Worm (Caenorhabditis elegans) whole organism, late embryonic: ENCODE results near the gene C47A4.5.

Experiments
- C38D4.7 ChIP-seq: fragments of 200-800 bp; sonication (Bioruptor generic); optimal IDR thresholded peaks from 2 replicates; lab custom pipeline; 2018; ENCODE audit warnings: mild to moderate bottlenecking, missing genetic modification characterization, moderate library complexity, missing compliant biosample characterization
- K09A11.1 ChIP-seq: sonication (generic microtip); optimal IDR thresholded peaks from 2 replicates; lab custom pipeline; 2017; ENCODE audit warnings: antibody characterized with exemption, mild to moderate bottlenecking, missing genetic modification characterization, missing compliant biosample characterization; ENCODE audit not compliant: insufficient read depth
- ama-1 ChIP-seq: fragments of 150-350 bp; optimal IDR thresholded peaks from 2 replicates; lab custom pipeline; 2014
- ceh-24 ChIP-seq: sonication (generic microtip); optimal IDR thresholded peaks from 2 replicates; lab custom pipeline; 2016; ENCODE audit warnings: mild to moderate bottlenecking, missing genetic modification characterization, missing compliant biosample characterization
- ceh-45 ChIP-seq: fragments of 200-800 bp; sonication (Bioruptor generic); IDR thresholded peaks from 2 replicates; pipeline ENCODE4 v1.3.6; 2022; ENCODE audit warnings: missing genetic modification reagents, missing genetic modification characterization, missing compliant biosample characterization
- ceh-6 ChIP-seq: fragments of 200-800 bp; sonication (Bioruptor generic); optimal IDR thresholded peaks from 2 replicates; lab custom pipeline; 2018; ENCODE audit warnings: mild to moderate bottlenecking, missing genetic modification characterization, missing compliant biosample characterization
- fkh-10 ChIP-seq: fragments of 150-350 bp; optimal IDR thresholded peaks from 2 replicates; lab custom pipeline; 2014; ENCODE audit warnings: missing biosample characterization, missing genetic modification reagents, missing genetic modification characterization
- nfya-1 ChIP-seq: sonication (generic microtip); optimal IDR thresholded peaks from 2 replicates; lab custom pipeline; 2017; ENCODE audit warnings: missing genetic modification characterization, mild to moderate bottlenecking, missing compliant biosample characterization, antibody characterized with exemption, moderate library complexity
- pha-2 ChIP-seq: sonication (generic microtip); optimal IDR thresholded peaks from 2 replicates; lab custom pipeline; 2017; ENCODE audit warnings: mild to moderate bottlenecking, missing genetic modification characterization, missing compliant biosample characterization
- pqm-1 ChIP-seq: sonication (generic microtip); optimal IDR thresholded peaks from 2 replicates; lab custom pipeline; 2016; ENCODE audit warnings: missing genetic modification characterization, missing compliant biosample characterization
- sox-4 ChIP-seq: sonication (generic microtip); optimal IDR thresholded peaks from 2 replicates; lab custom pipeline; 2017; ENCODE audit warnings: mild to moderate bottlenecking, missing genetic modification characterization, inconsistent platforms, missing compliant biosample characterization

DNA sequence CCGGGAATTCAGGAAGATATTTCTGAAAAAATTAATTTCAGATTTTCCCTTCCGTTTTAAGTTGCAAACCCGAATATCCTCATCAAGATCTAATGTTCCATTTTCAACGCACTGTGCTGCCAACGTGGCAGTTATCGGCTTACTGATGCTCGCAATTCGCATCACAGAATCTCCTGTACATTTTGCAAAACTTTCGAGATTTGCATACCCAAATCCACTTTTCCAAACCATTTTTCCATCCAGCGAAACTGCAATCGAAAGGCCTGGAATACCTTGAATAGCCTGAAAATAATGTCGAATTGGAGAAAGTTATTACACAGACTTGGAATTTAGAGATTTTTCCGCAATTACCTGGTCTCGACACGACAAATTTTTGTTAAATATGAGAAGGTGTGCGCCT lies 39.3 kb downstream of the C47A4.5 start:
- TF ChIP-seq pha-2 (tag; lab: Kevin White, UChicago) (no peak), ceh-24 (no peak), nfya-1 (tag; lab: Kevin White, UChicago) (no peak), pqm-1 (tag; lab: Kevin White, UChicago) (no peak), sox-4 (tag; lab: Kevin White, UChicago) (no peak), fkh-10 (GFP tag; lab: Kevin White, UChicago) (no peak), C38D4.7 (no peak), ama-1 (no peak), K09A11.1 (no peak), ceh-6 (GFP tag; lab: Kevin White, UChicago) (no peak), ceh-45 (GFP tag; lab: Robert Waterston, UW) (no peak)
